Worm (Caenorhabditis elegans): ENCODE results near the gene T27A10.6.

DNA sequence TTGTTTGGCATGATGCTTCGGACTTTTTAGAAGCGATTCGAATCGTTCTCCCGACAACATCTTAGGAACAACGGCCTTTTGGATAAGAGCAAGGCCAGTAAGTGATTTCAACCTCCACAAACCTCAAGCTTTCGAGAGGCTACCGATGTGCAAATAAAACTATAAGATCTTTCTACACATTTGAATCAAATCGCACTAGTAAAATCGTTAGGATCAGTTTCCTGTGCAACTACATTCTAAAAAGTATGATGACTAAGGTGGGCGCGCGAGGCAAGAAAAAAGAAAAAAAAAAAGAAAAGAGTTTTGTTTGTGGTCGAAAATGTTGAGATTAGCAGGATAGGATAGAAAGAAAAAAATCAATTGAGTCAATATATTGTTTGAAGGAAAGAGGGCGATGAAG is 48.6 kb upstream of the T27A10.6 start, which contains the start of gene tmem-24:
- TF ChIP-seq T07F8.4 (tag; optimal IDR thresholded peaks at IDR 0.05) (no peak), ceh-91 (GFP tag; IDR thresholded peaks at IDR 0.05) (no peak), akir-1 (GFP tag; optimal IDR thresholded peaks at IDR 0.05) (no peak), atf-7 (tag; optimal IDR thresholded peaks at IDR 0.05) (no peak), ztf-6 (GFP tag; IDR thresholded peaks at IDR 0.05) (no peak), F49E8.2 (tag; optimal IDR thresholded peaks at IDR 0.05; ENCODE audit: insufficient read depth) (no peak), rpc-1 (optimal IDR thresholded peaks at IDR 0.05) (no peak), rpc-1 (tag; optimal IDR thresholded peaks at IDR 0.05) (no peak), F37B4.10 (GFP tag; IDR thresholded peaks at IDR 0.05) (no peak), fkh-3 (tag; optimal IDR thresholded peaks at IDR 0.05) (no peak), nhr-179 (tag; optimal IDR thresholded peaks at IDR 0.05) (no peak), attf-5 (GFP tag; optimal IDR thresholded peaks at IDR 0.05) (no peak)
